Worm (Caenorhabditis elegans) whole organism, early embryonic: ENCODE results near the gene cest-35.2.

Experiments used
- B0310.2 ChIP-seq: sonication (generic microtip); optimal IDR thresholded peaks from 2 replicates; lab custom pipeline; 2016; ENCODE audit warnings: mild to moderate bottlenecking, missing genetic modification characterization, missing compliant biosample characterization
- F13C5.2 ChIP-seq: sonication (generic microtip); optimal IDR thresholded peaks from 2 replicates; lab custom pipeline; 2017; ENCODE audit warnings: mild to moderate bottlenecking, missing genetic modification characterization, inconsistent platforms, missing compliant biosample characterization
- aly-1 ChIP-seq: sonication (generic microtip); optimal IDR thresholded peaks from 2 replicates; lab custom pipeline; 2016; ENCODE audit warnings: missing genetic modification characterization, missing compliant biosample characterization
- ama-1 ChIP-seq: fragments of 150-350 bp; optimal IDR thresholded peaks from 2 replicates; lab custom pipeline; 2014
- ceh-13 ChIP-seq: fragments of 200-800 bp; sonication (Bioruptor generic); optimal IDR thresholded peaks from 2 replicates; lab custom pipeline; 2018; ENCODE audit warnings: mild to moderate bottlenecking, missing genetic modification characterization, missing compliant biosample characterization
- ceh-36 ChIP-seq: sonication (generic microtip); optimal IDR thresholded peaks from 2 replicates; lab custom pipeline; 2016; ENCODE audit warnings: missing genetic modification characterization, inconsistent platforms, missing compliant biosample characterization
- ets-7 ChIP-seq: sonication (generic microtip); optimal IDR thresholded peaks from 2 replicates; lab custom pipeline; 2016; ENCODE audit warnings: missing genotype, missing genetic modification characterization, missing compliant biosample characterization
- flt-1 ChIP-seq: fragments of 200-800 bp; sonication (Bioruptor generic); IDR thresholded peaks from 2 replicates; pipeline ENCODE4 v1.3.6; 2022; ENCODE audit warnings: missing genetic modification characterization, missing compliant biosample characterization
- hmbx-1 ChIP-seq: sonication (generic microtip); optimal IDR thresholded peaks from 2 replicates; lab custom pipeline; 2016; ENCODE audit warnings: mild to moderate bottlenecking, missing genetic modification characterization, missing compliant biosample characterization
- hmg-4 ChIP-seq: fragments of 200-800 bp; sonication (Bioruptor generic); optimal IDR thresholded peaks from 2 replicates; lab custom pipeline; 2018; ENCODE audit warnings: mild to moderate bottlenecking, missing genetic modification characterization, missing compliant biosample characterization
- hnd-1 ChIP-seq: sonication (generic microtip); optimal IDR thresholded peaks from 2 replicates; lab custom pipeline; 2016; ENCODE audit warnings: missing genetic modification characterization, missing compliant biosample characterization
- pes-1 ChIP-seq: fragments of 200-800 bp; sonication (Bioruptor generic); IDR thresholded peaks from 2 replicates; pipeline ENCODE4 v1.3.6; 2022; ENCODE audit warnings: missing genetic modification reagents, missing genetic modification characterization, missing compliant biosample characterization
- scrt-1 ChIP-seq: fragments of 200-800 bp; sonication (Bioruptor generic); IDR thresholded peaks from 2 replicates; pipeline ENCODE4 v1.3.6; 2022; ENCODE audit warnings: missing genetic modification characterization, missing compliant biosample characterization
- sea-1 ChIP-seq: fragments of 200-800 bp; sonication (Bioruptor generic); conservative IDR thresholded peaks from 2 replicates; pipeline ENCODE4 v1.3.6; 2022; ENCODE audit warnings: missing genetic modification characterization, missing compliant biosample characterization
- tbx-11 ChIP-seq: fragments of 200-800 bp; sonication (Bioruptor generic); IDR thresholded peaks from 2 replicates; pipeline ENCODE4 v1.3.6; 2022; ENCODE audit warnings: missing genetic modification characterization, missing compliant biosample characterization
- tbx-37 ChIP-seq: fragments of 200-800 bp; sonication (Bioruptor generic); conservative IDR thresholded peaks from 2 replicates; pipeline ENCODE4 v1.3.6; 2022; ENCODE audit warnings: missing genetic modification reagents, missing genetic modification characterization, missing compliant biosample characterization
- tra-4 ChIP-seq: sonication (generic microtip); optimal IDR thresholded peaks from 2 replicates; lab custom pipeline; 2017; ENCODE audit warnings: missing genetic modification characterization, missing compliant biosample characterization

cest-35.2 gene

ce11 chrV:5257358-5257757 lies 20.3 kb upstream of the cest-35.2 start, which contains the start of gene srt-67:
Gene srt-67 (minus strand): TSS chrV:5257458.
- TF ChIP-seq ceh-13 = no peak
- TF ChIP-seq sea-1 (GFP tag; lab: Robert Waterston, UW) = no peak
- no peak for TF ChIP-seq F13C5.2 (tag; lab: Kevin White, UChicago)
- no peak for TF ChIP-seq B0310.2 (tag; lab: Kevin White, UChicago)
- TF ChIP-seq aly-1 = no peak
- TF ChIP-seq flt-1 = no peak
- TF ChIP-seq hnd-1 (tag; lab: Kevin White, UChicago) = no peak
- TF ChIP-seq ama-1 (lab: Kevin White, UChicago) = no peak
- no peak for TF ChIP-seq tra-4 (tag; lab: Kevin White, UChicago)
- no peak for TF ChIP-seq ets-7 (tag; lab: Kevin White, UChicago)
- no peak for TF ChIP-seq pes-1 (GFP tag; lab: Robert Waterston, UW)
- TF ChIP-seq tbx-11 (GFP tag; lab: Robert Waterston, UW) = no peak
- TF ChIP-seq tbx-37 (GFP tag; lab: Robert Waterston, UW) = no peak
- no peak for TF ChIP-seq ceh-36 (tag; lab: Kevin White, UChicago)
- no peak for TF ChIP-seq hmg-4 (GFP tag; lab: Kevin White, UChicago)
- TF ChIP-seq hmbx-1 = no peak
- TF ChIP-seq scrt-1 (GFP tag; lab: Robert Waterston, UW) = no peak

DNA sequence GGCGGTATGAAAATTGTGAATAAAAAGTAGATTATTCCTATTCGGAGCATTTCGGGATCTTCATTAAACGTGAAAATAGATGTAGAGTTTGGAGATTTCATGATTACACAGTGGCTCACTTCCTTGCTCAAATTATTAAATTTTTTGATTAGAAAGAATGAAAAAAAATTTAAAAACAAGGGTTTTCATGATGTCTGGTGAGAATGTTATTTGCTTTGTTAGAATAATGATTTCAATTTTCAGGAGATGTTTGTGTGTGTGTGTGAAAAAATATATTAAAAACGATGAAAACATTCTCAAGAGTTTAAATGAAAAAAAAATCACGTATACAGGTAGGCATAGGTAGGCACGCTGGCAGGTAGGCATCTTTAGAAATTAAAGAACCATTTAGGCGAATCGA lies 15.0 kb upstream of the cest-35.2 start, which contains the start of gene srt-68:
Gene srt-68 (minus strand): TSS at position 101 of the 400 bp plus-strand sequence.
- TF ChIP-seq tbx-11 (GFP tag; lab: Robert Waterston, UW) (no peak), B0310.2 (tag; lab: Kevin White, UChicago) (no peak), aly-1 (no peak), pes-1 (GFP tag; lab: Robert Waterston, UW) (no peak), tbx-37 (GFP tag; lab: Robert Waterston, UW) (no peak), flt-1 (no peak), ceh-13 (no peak), F13C5.2 (tag; lab: Kevin White, UChicago) (no peak), ceh-36 (tag; lab: Kevin White, UChicago) (no peak), ets-7 (tag; lab: Kevin White, UChicago) (no peak), hnd-1 (tag; lab: Kevin White, UChicago) (no peak), sea-1 (GFP tag; lab: Robert Waterston, UW) (no peak), scrt-1 (GFP tag; lab: Robert Waterston, UW) (no peak), ama-1 (lab: Kevin White, UChicago) (no peak)

ce11 chrV:5243036-5243435 lies 6.0 kb upstream of the cest-35.2 start, which contains the start of gene cest-35.1:
Gene cest-35.1 (minus strand): TSS chrV:5243136.
- no peak for TF ChIP-seq pes-1 (GFP tag; lab: Robert Waterston, UW)
- TF ChIP-seq ceh-36 (tag; lab: Kevin White, UChicago) = no peak
- no peak for TF ChIP-seq sea-1 (GFP tag; lab: Robert Waterston, UW)
- TF ChIP-seq ama-1 (lab: Kevin White, UChicago) = no peak
- no peak for TF ChIP-seq B0310.2 (tag; lab: Kevin White, UChicago)
- TF ChIP-seq hnd-1 (tag; lab: Kevin White, UChicago) = no peak
- no peak for TF ChIP-seq tbx-11 (GFP tag; lab: Robert Waterston, UW)
- TF ChIP-seq hmg-4 (GFP tag; lab: Kevin White, UChicago) = no peak
- TF ChIP-seq ceh-13 = no peak
- TF ChIP-seq aly-1 = no peak
- no peak for TF ChIP-seq flt-1
- no peak for TF ChIP-seq ets-7 (tag; lab: Kevin White, UChicago)
- no peak for TF ChIP-seq tbx-37 (GFP tag; lab: Robert Waterston, UW)
- no peak for TF ChIP-seq tra-4 (tag; lab: Kevin White, UChicago)
- TF ChIP-seq hmbx-1 = no peak
- no peak for TF ChIP-seq scrt-1 (GFP tag; lab: Robert Waterston, UW)
- TF ChIP-seq F13C5.2 (tag; lab: Kevin White, UChicago) = no peak

DNA sequence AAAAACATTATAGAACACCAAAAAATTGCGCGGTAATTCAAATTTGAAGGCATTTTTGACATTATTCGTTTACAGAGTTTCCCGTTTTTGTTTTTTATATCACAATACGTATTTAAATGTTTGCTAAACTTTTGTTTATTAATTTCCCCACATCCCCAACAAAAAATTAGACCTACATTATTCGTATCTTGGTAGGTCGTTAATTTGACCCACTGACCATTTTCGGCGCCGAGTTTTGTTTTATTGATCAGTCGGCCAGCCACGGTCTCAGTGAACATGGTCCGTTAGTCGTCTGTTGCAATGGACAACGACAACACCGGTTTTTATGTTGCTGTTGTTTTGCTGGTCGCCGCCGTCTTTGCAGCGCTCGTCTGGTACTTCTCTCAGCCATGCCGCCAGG lies 2.9 kb upstream of the cest-35.2 start, which contains the start of gene B0238.15:
Gene B0238.15 (plus strand): TSS at position 301 of the 400 bp plus-strand sequence.
- no peak for TF ChIP-seq ceh-36 (tag; lab: Kevin White, UChicago)
- no peak for TF ChIP-seq ama-1 (lab: Kevin White, UChicago)
- TF ChIP-seq tbx-37 (GFP tag; lab: Robert Waterston, UW) = no peak
- no peak for TF ChIP-seq F13C5.2 (tag; lab: Kevin White, UChicago)
- TF ChIP-seq tbx-11 (GFP tag; lab: Robert Waterston, UW) = no peak
- no peak for TF ChIP-seq hnd-1 (tag; lab: Kevin White, UChicago)
- TF ChIP-seq scrt-1 (GFP tag; lab: Robert Waterston, UW) = no peak
- no peak for TF ChIP-seq tra-4 (tag; lab: Kevin White, UChicago)
- TF ChIP-seq ceh-13 = no peak
- no peak for TF ChIP-seq aly-1
- no peak for TF ChIP-seq ets-7 (tag; lab: Kevin White, UChicago)
- TF ChIP-seq hmg-4 (GFP tag; lab: Kevin White, UChicago) = no peak
- no peak for TF ChIP-seq sea-1 (GFP tag; lab: Robert Waterston, UW)
- TF ChIP-seq hmbx-1 = no peak
- no peak for TF ChIP-seq flt-1
- no peak for TF ChIP-seq pes-1 (GFP tag; lab: Robert Waterston, UW)

DNA sequence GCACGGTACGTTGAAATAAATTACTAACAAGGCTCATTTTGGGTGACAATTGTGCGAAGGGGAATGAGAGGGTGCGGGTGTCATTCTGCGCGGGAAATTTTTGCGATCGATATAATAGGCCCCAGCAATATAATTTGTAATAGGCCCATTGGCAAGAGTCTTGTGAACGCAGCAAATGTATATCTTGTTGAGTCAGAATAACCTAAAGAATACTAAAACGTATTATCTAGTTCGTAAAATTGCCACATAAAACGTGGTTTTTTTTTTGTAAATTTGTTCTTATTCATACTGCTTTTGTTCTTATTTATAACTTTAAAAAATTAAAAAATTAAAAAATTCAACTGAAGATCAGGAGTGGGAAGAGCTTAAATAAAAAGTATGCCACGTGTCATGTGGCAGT lies 2.4 kb upstream of the cest-35.2 start, which contains the start of gene C52A10.3:
Gene C52A10.3 (minus strand): TSS at position 101 of the 400 bp plus-strand sequence.
- TF ChIP-seq hnd-1 (tag; lab: Kevin White, UChicago) = no peak
- no peak for TF ChIP-seq tbx-37 (GFP tag; lab: Robert Waterston, UW)
- TF ChIP-seq tbx-11 (GFP tag; lab: Robert Waterston, UW) = no peak
- TF ChIP-seq F13C5.2 (tag; lab: Kevin White, UChicago) = no peak
- TF ChIP-seq ama-1 (lab: Kevin White, UChicago) = no peak
- no peak for TF ChIP-seq hmg-4 (GFP tag; lab: Kevin White, UChicago)
- TF ChIP-seq pes-1 (GFP tag; lab: Robert Waterston, UW) = no peak
- no peak for TF ChIP-seq sea-1 (GFP tag; lab: Robert Waterston, UW)
- TF ChIP-seq aly-1 = no peak
- TF ChIP-seq ets-7 (tag; lab: Kevin White, UChicago) = no peak
- TF ChIP-seq ceh-36 (tag; lab: Kevin White, UChicago) = no peak
- TF ChIP-seq ceh-13 = no peak
- no peak for TF ChIP-seq hmbx-1
- no peak for TF ChIP-seq scrt-1 (GFP tag; lab: Robert Waterston, UW)

ce11 chrV:5233777-5234176 lies 3.2 kb downstream of the cest-35.2 start, which contains the start of gene cest-32:
Gene cest-32 (minus strand): TSS chrV:5233891.
- TF ChIP-seq tbx-37 (GFP tag; lab: Robert Waterston, UW) (no peak), B0310.2 (tag; lab: Kevin White, UChicago) (no peak), ama-1 (lab: Kevin White, UChicago) (no peak), tbx-11 (GFP tag; lab: Robert Waterston, UW) (no peak), tra-4 (tag; lab: Kevin White, UChicago) (no peak), sea-1 (GFP tag; lab: Robert Waterston, UW) (no peak)
